Worm (Caenorhabditis elegans) whole organism, early embryonic: ENCODE data around the gene eef-1B.1.
"Not testable (repeated sequence)": the region's sequence is repeated elsewhere in the genome, so short reads cannot be mapped to it uniquely, and the experiment has no call there.

Experiments
- B0310.2 ChIP-seq: sonication (generic microtip); optimal IDR thresholded peaks from 2 replicates; lab custom pipeline; 2016; ENCODE audit warnings: mild to moderate bottlenecking, missing genetic modification characterization, missing compliant biosample characterization
- ama-1 ChIP-seq: fragments of 150-350 bp; optimal IDR thresholded peaks from 2 replicates; lab custom pipeline; 2014
- scrt-1 ChIP-seq: fragments of 200-800 bp; sonication (Bioruptor generic); IDR thresholded peaks from 2 replicates; pipeline ENCODE4 v1.3.6; 2022; ENCODE audit warnings: missing genetic modification characterization, missing compliant biosample characterization
- tbx-11 ChIP-seq: fragments of 200-800 bp; sonication (Bioruptor generic); IDR thresholded peaks from 2 replicates; pipeline ENCODE4 v1.3.6; 2022; ENCODE audit warnings: missing genetic modification characterization, missing compliant biosample characterization

ce11 chrIII:7958922-7959609 lies 14.1 kb downstream of the eef-1B.1 start, which contains the start of gene F54H12.10:
- TF ChIP-seq scrt-1 (GFP tag; lab: Robert Waterston, UW); B0310.2 (tag; lab: Kevin White, UChicago); ama-1 (lab: Kevin White, UChicago); tbx-11: not testable (repeated sequence)
